Fruit fly (Drosophila melanogaster) whole organism, adult: ENCODE measurements around the gene CG17105.

Experiments
- CG11617 ChIP-seq: fragments of 200-800 bp; sonication (Bioruptor generic); optimal IDR thresholded peaks from 2 replicates; lab custom pipeline; 2017; ENCODE audit warnings: mild to moderate bottlenecking, missing biosample characterization, missing genetic modification reagents, missing genetic modification characterization
- CG12768 ChIP-seq: fragments of 200-800 bp; sonication (Bioruptor generic); optimal IDR thresholded peaks from 2 replicates; lab custom pipeline; 2017; ENCODE audit warnings: missing biosample characterization, missing genetic modification characterization, mild to moderate bottlenecking, moderate library complexity, missing genetic modification reagents
- CG14711 ChIP-seq: fragments of 200-800 bp; sonication (Bioruptor generic); optimal IDR thresholded peaks from 2 replicates; lab custom pipeline; 2018; ENCODE audit warnings: missing biosample characterization, mild to moderate bottlenecking, missing genetic modification characterization, moderate library complexity
- CG1620 ChIP-seq: fragments of 200-800 bp; sonication (Bioruptor generic); optimal IDR thresholded peaks from 2 replicates; lab custom pipeline; 2016; ENCODE audit warnings: missing biosample characterization, missing genetic modification characterization
- CG33017 ChIP-seq: fragments of 200-800 bp; sonication (Bioruptor generic); optimal IDR thresholded peaks from 2 replicates; lab custom pipeline; 2018; ENCODE audit warnings: missing biosample characterization, mild to moderate bottlenecking, missing genetic modification characterization, moderate library complexity
- CG5204 ChIP-seq: fragments of 200-800 bp; sonication (Bioruptor generic); optimal IDR thresholded peaks from 2 replicates; lab custom pipeline; 2016; ENCODE audit warnings: missing biosample characterization, missing genetic modification characterization
- CG7045 ChIP-seq: fragments of 200-800 bp; sonication (Bioruptor generic); optimal IDR thresholded peaks from 2 replicates; lab custom pipeline; 2017; ENCODE audit warnings: missing biosample characterization, mild to moderate bottlenecking, missing genetic modification characterization
- CG7101 ChIP-seq: fragments of 200-800 bp; sonication (Bioruptor generic); optimal IDR thresholded peaks from 2 replicates; lab custom pipeline; 2018; ENCODE audit warnings: missing biosample characterization, mild to moderate bottlenecking, missing genetic modification characterization, moderate library complexity
- Clk ChIP-seq: fragments of 200-800 bp; sonication (Bioruptor generic); optimal IDR thresholded peaks from 2 replicates; lab custom pipeline; 2017; ENCODE audit warnings: missing biosample characterization, missing genetic modification characterization
- Crg-1 ChIP-seq: fragments of 200-800 bp; sonication (Bioruptor generic); optimal IDR thresholded peaks from 2 replicates; lab custom pipeline; 2016; ENCODE audit warnings: missing biosample characterization, missing genetic modification characterization
- Hr96 ChIP-seq: fragments of 200-800 bp; sonication (Bioruptor generic); optimal IDR thresholded peaks from 2 replicates; lab custom pipeline; 2016; ENCODE audit warnings: missing biosample characterization, missing genetic modification characterization
- Mnt ChIP-seq: fragments of 200-800 bp; sonication (Bioruptor generic); optimal IDR thresholded peaks from 2 replicates; lab custom pipeline; 2016; ENCODE audit warnings: missing biosample characterization, mild to moderate bottlenecking, missing genetic modification characterization
- bab1 ChIP-seq: fragments of 200-800 bp; sonication (Bioruptor generic); optimal IDR thresholded peaks from 3 replicates; lab custom pipeline; 2019; ENCODE audit warnings: missing biosample characterization, mild to moderate bottlenecking, missing genetic modification characterization, moderate library complexity
- cic ChIP-seq: fragments of 200-800 bp; sonication (Bioruptor generic); optimal IDR thresholded peaks from 2 replicates; lab custom pipeline; 2017; ENCODE audit warnings: missing biosample characterization, mild to moderate bottlenecking, missing genetic modification characterization, moderate library complexity
- cnc ChIP-seq, 2 experiments: fragments of >200 bp; optimal IDR thresholded peaks; 2 replicates each; lab custom pipeline; 2017
- kay ChIP-seq: fragments of 200-800 bp; sonication (Bioruptor generic); peaks from one replicate; lab custom pipeline; 2016; ENCODE audit warnings: missing biosample characterization, missing genetic modification characterization, borderline replicate concordance
- ovo ChIP-seq: fragments of 200-800 bp; sonication (Bioruptor generic); optimal IDR thresholded peaks from 2 replicates; lab custom pipeline; 2016; ENCODE audit warnings: missing biosample characterization, missing genetic modification characterization
- pad ChIP-seq: fragments of 200-800 bp; sonication (Bioruptor generic); optimal IDR thresholded peaks from 3 replicates; lab custom pipeline; 2017; ENCODE audit warnings: missing biosample characterization, missing genetic modification characterization, mild to moderate bottlenecking, moderate library complexity, missing genetic modification reagents
- tj ChIP-seq: fragments of 200-800 bp; sonication (Bioruptor generic); optimal IDR thresholded peaks from 3 replicates; lab custom pipeline; 2017; ENCODE audit warnings: missing biosample characterization, mild to moderate bottlenecking, missing genetic modification characterization, moderate library complexity
- toe ChIP-seq: fragments of 200-800 bp; sonication (Bioruptor generic); optimal IDR thresholded peaks from 2 replicates; lab custom pipeline; 2016; ENCODE audit warnings: missing biosample characterization, missing genetic modification characterization

CG17105 gene

dm6 chr2L:10646115-10646514 lies 34.7 kb upstream of the CG17105 start, which contains the start of gene CG17097:
CG17097 (plus strand) TSS chr2L:10646415.
- no peak for TF ChIP-seq CG14711 (tag; lab: Kevin White, UChicago)
- no peak for TF ChIP-seq Crg-1 (GFP tag; lab: Kevin White, UChicago)
- no peak for TF ChIP-seq Clk (GFP tag; lab: Kevin White, UChicago)
- no peak for TF ChIP-seq CG7101 (tag; lab: Kevin White, UChicago)
- TF ChIP-seq toe (GFP tag; lab: Kevin White, UChicago), result no peak
- no peak for TF ChIP-seq CG33017 (tag; lab: Kevin White, UChicago)
- no peak for TF ChIP-seq pad (GFP tag; lab: Kevin White, UChicago)
- no peak for TF ChIP-seq ovo (GFP tag; lab: Kevin White, UChicago)
- no peak for TF ChIP-seq CG5204 (GFP tag; lab: Kevin White, UChicago)
- TF ChIP-seq CG1620 (GFP tag; lab: Kevin White, UChicago), result no peak
- no peak for TF ChIP-seq cnc (optimal IDR thresholded peaks at IDR 0.05; lab: Kevin White, UChicago)
- TF ChIP-seq tj, result no peak
- no peak for TF ChIP-seq CG11617 (GFP tag; lab: Kevin White, UChicago)
- no peak for TF ChIP-seq Hr96 (GFP tag; lab: Kevin White, UChicago)
- no peak for TF ChIP-seq bab1 (GFP tag; lab: Kevin White, UChicago)

dm6 chr2L:10646726-10647125 lies 34.1 kb upstream of the CG17105 start:
- TF ChIP-seq pad (GFP tag; lab: Kevin White, UChicago) (no peak), cic (no peak), toe (GFP tag; lab: Kevin White, UChicago) (no peak), CG33017 (tag; lab: Kevin White, UChicago) (no peak), CG7101 (tag; lab: Kevin White, UChicago) (no peak), Mnt (GFP tag; lab: Kevin White, UChicago) (no peak), tj (no peak), ovo (GFP tag; lab: Kevin White, UChicago) (no peak), Clk (GFP tag; lab: Kevin White, UChicago) (no peak)

dm6 chr2L:10647720-10648349 lies 33.0 kb upstream of the CG17105 start:
- TF ChIP-seq CG7101 (tag; lab: Kevin White, UChicago) (no peak), CG33017 (tag; lab: Kevin White, UChicago) (no peak), tj (no peak)

DNA sequence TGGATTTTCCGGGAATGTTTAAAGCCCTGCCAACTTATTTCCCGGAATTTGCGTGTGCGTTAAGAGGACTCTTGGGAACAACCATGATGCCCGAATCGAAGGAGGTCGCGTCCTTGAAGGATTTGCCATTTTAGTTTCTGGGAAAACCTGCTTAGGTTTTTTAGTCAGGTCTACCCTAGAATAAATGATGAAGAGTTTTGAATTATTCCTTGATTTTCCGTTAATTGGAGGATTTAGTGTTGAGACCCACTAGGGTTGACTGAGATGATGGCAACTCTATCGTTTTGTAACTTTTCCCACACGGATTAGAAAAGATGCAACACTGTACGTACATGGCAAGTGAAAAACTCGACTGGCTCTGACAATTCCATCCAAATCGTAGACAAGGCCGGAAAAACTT lies 29.5 kb upstream of the CG17105 start, which contains the start of gene dbf:
TSS of gene dbf (plus strand) at position 301 of the 400 bp plus-strand sequence.
- TF ChIP-seq kay (GFP tag; lab: Kevin White, UChicago) (no peak), CG33017 (tag; lab: Kevin White, UChicago) (no peak), ovo (GFP tag; lab: Kevin White, UChicago) (no peak), CG7045 (GFP tag; lab: Kevin White, UChicago) (no peak), Crg-1 (GFP tag; lab: Kevin White, UChicago) (no peak), cnc (optimal IDR thresholded peaks at IDR 0.05; lab: Kevin White, UChicago) (no peak), CG5204 (GFP tag; lab: Kevin White, UChicago) (no peak), Clk (GFP tag; lab: Kevin White, UChicago) (no peak), CG12768 (GFP tag; lab: Kevin White, UChicago) (no peak), CG7101 (tag; lab: Kevin White, UChicago) (no peak), Mnt (GFP tag; lab: Kevin White, UChicago) (no peak), CG1620 (GFP tag; lab: Kevin White, UChicago) (no peak), Hr96 (GFP tag; lab: Kevin White, UChicago) (no peak), CG11617 (GFP tag; lab: Kevin White, UChicago) (no peak), bab1 (GFP tag; lab: Kevin White, UChicago) (no peak), CG14711 (tag; lab: Kevin White, UChicago) (no peak), tj (no peak), toe (GFP tag; lab: Kevin White, UChicago) (no peak), pad (GFP tag; lab: Kevin White, UChicago) (no peak), cic (no peak)

DNA sequence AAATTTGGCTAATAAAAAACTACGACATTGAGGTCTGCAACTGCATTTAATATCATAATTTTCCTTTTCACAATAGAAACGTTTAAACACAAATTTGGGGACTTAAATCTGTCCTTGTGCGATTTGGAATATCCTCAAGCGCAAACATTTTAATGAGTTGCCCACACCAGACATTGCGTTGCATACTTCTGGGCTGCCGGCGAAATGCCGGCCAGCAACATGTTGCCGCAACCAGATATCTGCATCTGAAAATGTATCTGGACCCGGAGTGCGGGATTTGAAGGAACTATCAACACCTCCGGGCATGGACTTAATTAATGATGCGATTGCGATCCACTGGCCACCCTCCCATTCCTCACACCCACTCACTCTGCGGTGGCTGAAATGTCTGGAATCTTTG lies 26.3 kb upstream of the CG17105 start:
- TF ChIP-seq tj, result no peak
- TF ChIP-seq cnc (optimal IDR thresholded peaks at IDR 0.05; lab: Kevin White, UChicago), result no peak
- TF ChIP-seq bab1 (GFP tag; lab: Kevin White, UChicago), result no peak
- TF ChIP-seq Crg-1 (GFP tag; lab: Kevin White, UChicago), result no peak
- TF ChIP-seq pad (GFP tag; lab: Kevin White, UChicago), result no peak
- TF ChIP-seq CG5204 (GFP tag; lab: Kevin White, UChicago), result no peak
- no peak for TF ChIP-seq CG7101 (tag; lab: Kevin White, UChicago)
- no peak for TF ChIP-seq CG14711 (tag; lab: Kevin White, UChicago)
- TF ChIP-seq Mnt (GFP tag; lab: Kevin White, UChicago), result no peak
- no peak for TF ChIP-seq CG33017 (tag; lab: Kevin White, UChicago)
- TF ChIP-seq ovo (GFP tag; lab: Kevin White, UChicago), result no peak

DNA sequence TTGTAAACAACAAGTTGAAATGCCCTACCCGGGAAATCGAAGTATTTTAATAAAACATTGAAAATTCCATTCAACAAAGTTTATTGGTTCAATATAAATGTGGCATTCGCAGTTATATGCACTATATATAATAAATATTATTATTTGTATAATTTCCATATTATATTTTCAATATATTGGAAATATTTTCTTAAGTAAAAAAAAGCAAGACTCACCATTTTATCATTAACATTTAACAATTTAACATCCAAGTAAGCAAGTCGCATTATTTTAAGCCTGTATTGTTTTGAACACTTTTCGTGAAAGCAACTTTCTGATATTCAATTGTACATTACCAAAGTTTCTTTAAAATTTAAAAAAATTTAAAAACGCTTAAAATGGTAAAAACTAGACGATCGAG lies 22.8 kb upstream of the CG17105 start, which contains the start of gene CG45690:
TSS of gene CG45690 (plus strand) at position 301 of the 400 bp plus-strand sequence.
- TF ChIP-seq cic (no peak), toe (GFP tag; lab: Kevin White, UChicago) (no peak), CG11617 (GFP tag; lab: Kevin White, UChicago) (no peak), Crg-1 (GFP tag; lab: Kevin White, UChicago) (no peak), CG5204 (GFP tag; lab: Kevin White, UChicago) (no peak), kay (GFP tag; lab: Kevin White, UChicago) (no peak), CG12768 (GFP tag; lab: Kevin White, UChicago) (no peak), Mnt (GFP tag; lab: Kevin White, UChicago) (no peak)
